Worm (Caenorhabditis elegans) whole organism, L4 larva: ENCODE results near the gene unc-130.

Experiments
- T20F7.1 ChIP-seq: fragments of 200-800 bp; sonication (Bioruptor generic); optimal IDR thresholded peaks from 2 replicates; lab custom pipeline; 2018; ENCODE audit warnings: mild to moderate bottlenecking, missing genetic modification characterization, missing compliant biosample characterization
- Y48G9A.11 ChIP-seq: fragments of 200-800 bp; sonication (Bioruptor generic); IDR thresholded peaks from 2 replicates; pipeline ENCODE4 v1.3.6; 2022; ENCODE audit warnings: missing genetic modification reagents, missing genetic modification characterization, missing compliant biosample characterization
- ZK546.5 ChIP-seq, 2 experiments: sonication (generic microtip); optimal IDR thresholded peaks; 2 replicates each; lab custom pipeline; 2017; ENCODE audit warnings: missing biosample characterization in 2 of 2, missing genetic modification characterization in 2 of 2
- aly-2 ChIP-seq: sonication (generic microtip); optimal IDR thresholded peaks from 2 replicates; lab custom pipeline; 2018; ENCODE audit warnings: missing biosample characterization, missing genetic modification characterization
- ceh-62 ChIP-seq: sonication (generic microtip); optimal IDR thresholded peaks from 2 replicates; lab custom pipeline; 2017; ENCODE audit warnings: missing biosample characterization, missing genetic modification characterization
- cey-2 ChIP-seq: sonication (generic microtip); optimal IDR thresholded peaks from 3 replicates; lab custom pipeline; 2017; ENCODE audit warnings: missing genetic modification characterization, mild to moderate bottlenecking, missing compliant biosample characterization, antibody characterized with exemption, borderline replicate concordance; ENCODE audit not compliant: insufficient read depth
- daf-8 ChIP-seq: fragments of 200-800 bp; sonication (Bioruptor generic); IDR thresholded peaks from 2 replicates; pipeline ENCODE4 v1.3.6; 2022; ENCODE audit warnings: missing genetic modification characterization, missing compliant biosample characterization
- dmd-6 ChIP-seq: fragments of 200-800 bp; sonication (Bioruptor generic); IDR thresholded peaks from 2 replicates; pipeline ENCODE4 v1.3.6; 2022; ENCODE audit warnings: missing genetic modification reagents, missing genetic modification characterization, missing compliant biosample characterization
- dmd-8 ChIP-seq: fragments of 200-800 bp; sonication (Bioruptor generic); IDR thresholded peaks from 2 replicates; pipeline ENCODE4 v1.3.6; 2022; ENCODE audit warnings: missing genetic modification characterization, missing compliant biosample characterization
- dpl-1 ChIP-seq: fragments of 150-350 bp; optimal IDR thresholded peaks from 2 replicates; lab custom pipeline; 2014; ENCODE audit warnings: missing biosample characterization, missing genetic modification reagents, missing genetic modification characterization
- fkh-10 ChIP-seq: fragments of 150-350 bp; optimal IDR thresholded peaks from 2 replicates; lab custom pipeline; 2014; ENCODE audit warnings: missing biosample characterization, missing genetic modification reagents, missing genetic modification characterization
- fos-1 ChIP-seq: fragments of 150-350 bp; optimal IDR thresholded peaks from 2 replicates; lab custom pipeline; 2014; ENCODE audit warnings: missing biosample characterization, missing genetic modification characterization
- lir-3 ChIP-seq: sonication (generic microtip); optimal IDR thresholded peaks from 2 replicates; lab custom pipeline; 2016; ENCODE audit warnings: mild to moderate bottlenecking, missing genetic modification characterization, missing compliant biosample characterization
- lsy-2 ChIP-seq, 2 experiments: fragments of 150-350 bp in 1 of 2; sonication (generic microtip) in 1 of 2; optimal IDR thresholded peaks; 2 replicates each; lab custom pipeline; 2014 to 2017; ENCODE audit warnings: missing biosample characterization in 2 of 2, missing genetic modification characterization in 2 of 2
- mdl-1 ChIP-seq, 2 experiments: fragments of 150-350 bp in 1 of 2; sonication (generic microtip) in 1 of 2; optimal IDR thresholded peaks; 2 replicates each; lab custom pipeline; 2014 to 2017; ENCODE audit warnings: missing biosample characterization in 2 of 2, missing genetic modification characterization in 2 of 2
- mdt-29 ChIP-seq: fragments of 200-800 bp; sonication (Bioruptor generic); IDR thresholded peaks from 2 replicates; pipeline ENCODE4 v1.3.6; 2022; ENCODE audit warnings: missing genetic modification reagents, missing genetic modification characterization, missing compliant biosample characterization
- mes-2 ChIP-seq: sonication (generic microtip); optimal IDR thresholded peaks from 2 replicates; lab custom pipeline; 2016; ENCODE audit warnings: missing genotype, mild to moderate bottlenecking, missing genetic modification characterization, missing compliant biosample characterization; ENCODE audit not compliant: poor library complexity, severe bottlenecking
- mxl-2 ChIP-seq: fragments of 200-800 bp; sonication (Bioruptor generic); conservative IDR thresholded peaks from 2 replicates; pipeline ENCODE4 v1.3.6; 2022; ENCODE audit warnings: missing genetic modification reagents, missing genetic modification characterization, missing compliant biosample characterization
- mxl-3 ChIP-seq: fragments of 200-800 bp; sonication (Bioruptor generic); optimal IDR thresholded peaks from 2 replicates; lab custom pipeline; 2018; ENCODE audit warnings: mild to moderate bottlenecking, missing genetic modification characterization, missing compliant biosample characterization
- nhr-111 ChIP-seq: fragments of 200-800 bp; sonication (Bioruptor generic); optimal IDR thresholded peaks from 2 replicates; lab custom pipeline; 2018; ENCODE audit warnings: mild to moderate bottlenecking, missing genetic modification characterization, missing compliant biosample characterization
- nhr-28 ChIP-seq: fragments of 150-350 bp; optimal IDR thresholded peaks from 2 replicates; lab custom pipeline; 2014; ENCODE audit warnings: missing biosample characterization, missing genetic modification characterization
- nhr-6 ChIP-seq: fragments of 150-350 bp; optimal IDR thresholded peaks from 2 replicates; lab custom pipeline; 2014; ENCODE audit warnings: missing biosample characterization, missing genetic modification characterization
- nhr-76 ChIP-seq: fragments of 150-350 bp; optimal IDR thresholded peaks from 2 replicates; lab custom pipeline; 2014; ENCODE audit warnings: missing biosample characterization, missing genetic modification characterization
- nhr-77 ChIP-seq: fragments of 150-350 bp; optimal IDR thresholded peaks from 2 replicates; lab custom pipeline; 2014; ENCODE audit warnings: missing biosample characterization, missing genetic modification characterization
- pqm-1 ChIP-seq: sonication (generic microtip); optimal IDR thresholded peaks from 2 replicates; lab custom pipeline; 2017; ENCODE audit warnings: missing biosample characterization, missing genetic modification characterization
- set-16 ChIP-seq: fragments of 200-800 bp; sonication (Bioruptor generic); IDR thresholded peaks from 2 replicates; pipeline ENCODE4 v1.3.6; 2022; ENCODE audit warnings: missing genetic modification reagents, missing genetic modification characterization, missing compliant biosample characterization
- skn-1 ChIP-seq: fragments of 150-350 bp; optimal IDR thresholded peaks from 2 replicates; lab custom pipeline; 2014; ENCODE audit warnings: missing biosample characterization, missing genetic modification characterization
- snpc-4 ChIP-seq: fragments of 150-350 bp; optimal IDR thresholded peaks from 2 replicates; lab custom pipeline; 2014; ENCODE audit warnings: missing biosample characterization, missing genetic modification characterization
- tra-1 ChIP-seq: fragments of 200-800 bp; sonication (Bioruptor generic); IDR thresholded peaks from 2 replicates; pipeline ENCODE4 v1.3.6; 2022; ENCODE audit warnings: missing genetic modification reagents, missing genetic modification characterization, missing compliant biosample characterization
- unc-130 ChIP-seq: sonication (generic microtip); optimal IDR thresholded peaks from 2 replicates; lab custom pipeline; 2016; ENCODE audit warnings: missing genetic modification reagents, missing genetic modification characterization, missing compliant biosample characterization
- vab-7 ChIP-seq: fragments of 200-800 bp; sonication (Bioruptor generic); IDR thresholded peaks from 2 replicates; pipeline ENCODE4 v1.3.6; 2022; ENCODE audit warnings: missing genetic modification reagents, missing genetic modification characterization, missing compliant biosample characterization
- zfp-2 ChIP-seq: sonication (generic microtip); optimal IDR thresholded peaks from 2 replicates; lab custom pipeline; 2016; ENCODE audit warnings: mild to moderate bottlenecking, missing genetic modification characterization, missing compliant biosample characterization
- zfp-3 ChIP-seq: fragments of 200-800 bp; sonication (Bioruptor generic); conservative IDR thresholded peaks from 2 replicates; pipeline ENCODE4 v1.3.6; 2022; ENCODE audit warnings: missing genetic modification reagents, missing genetic modification characterization, missing compliant biosample characterization
- ztf-7 ChIP-seq: fragments of 150-350 bp; optimal IDR thresholded peaks from 2 replicates; lab custom pipeline; 2014; ENCODE audit warnings: missing biosample characterization, missing genetic modification characterization

unc-130 gene

ce11 chrII:11261173-11261572 lies 20.6 kb upstream of the unc-130 start, which contains the start of gene T05B9.1:
TSS of gene T05B9.1 (minus strand) at chrII:11261192.
- TF ChIP-seq dmd-8 (GFP tag; lab: Robert Waterston, UW): no peak
- TF ChIP-seq mdt-29 (GFP tag; lab: Robert Waterston, UW): no peak
- no peak for TF ChIP-seq vab-7 (GFP tag; lab: Robert Waterston, UW)
- TF ChIP-seq pqm-1 (tag; lab: Kevin White, UChicago): no peak
- no peak for TF ChIP-seq cey-2 (tag; lab: Kevin White, UChicago)
- TF ChIP-seq nhr-111 (GFP tag; lab: Kevin White, UChicago): no peak
- no peak for TF ChIP-seq unc-130
- TF ChIP-seq mes-2 (tag; lab: Kevin White, UChicago): no peak
- TF ChIP-seq T20F7.1 (GFP tag; lab: Kevin White, UChicago): no peak
- TF ChIP-seq nhr-28 (tag; lab: Kevin White, UChicago): no peak
- no peak for TF ChIP-seq daf-8 (GFP tag; lab: Robert Waterston, UW)
- TF ChIP-seq nhr-6 (tag; lab: Kevin White, UChicago): no peak
- no peak for TF ChIP-seq ceh-62 (tag; lab: Kevin White, UChicago)
- TF ChIP-seq zfp-2 (tag; lab: Kevin White, UChicago): no peak

- TF ChIP-seq nhr-111 (GFP tag; lab: Kevin White, UChicago) (no peak), tra-1 (GFP tag; lab: Robert Waterston, UW) (no peak), fkh-10 (no peak), Y48G9A.11 (no peak), lir-3 (tag; lab: Kevin White, UChicago) (no peak), ztf-7 (tag; lab: Kevin White, UChicago) (no peak), mxl-3 (no peak)
- TF ChIP-seq, all 104 proteins: peak for 0
These were observed 12.9 kb upstream of the unc-130 start, which contains the start of gene cut-1 for ce11 chrII:11268822-11269221. TSS of gene cut-1 (plus strand) at chrII:11269122.

DNA sequence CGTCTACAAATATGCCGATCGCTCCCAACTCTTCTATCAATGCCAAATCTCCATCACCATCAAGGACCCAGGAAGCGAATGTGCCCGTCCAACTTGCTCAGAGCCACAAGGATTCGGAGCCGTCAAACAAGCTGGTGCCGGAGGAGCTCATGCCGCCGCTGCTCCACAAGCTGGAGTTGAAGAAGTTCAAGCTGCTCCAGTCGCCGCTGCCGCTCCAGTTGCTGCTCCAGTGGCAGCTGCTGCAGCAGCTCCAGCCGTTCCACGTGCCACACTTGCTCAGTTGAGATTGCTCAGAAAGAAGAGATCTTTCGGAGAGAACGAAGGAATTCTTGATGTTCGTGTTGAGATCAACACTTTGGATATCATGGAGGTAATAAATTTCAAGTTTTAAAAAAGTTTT lies 10.9 kb upstream of the unc-130 start:
- TF ChIP-seq nhr-6 (tag; lab: Kevin White, UChicago): no peak
- peak; percentile 91 for TF ChIP-seq set-16
- TF ChIP-seq, all 104 proteins: peak for 1

- no peak for TF ChIP-seq dpl-1 (GFP tag; lab: Kevin White, UChicago)
These were observed 6.9 kb upstream of the unc-130 start for ce11 chrII:11274876-11275275.

DNA sequence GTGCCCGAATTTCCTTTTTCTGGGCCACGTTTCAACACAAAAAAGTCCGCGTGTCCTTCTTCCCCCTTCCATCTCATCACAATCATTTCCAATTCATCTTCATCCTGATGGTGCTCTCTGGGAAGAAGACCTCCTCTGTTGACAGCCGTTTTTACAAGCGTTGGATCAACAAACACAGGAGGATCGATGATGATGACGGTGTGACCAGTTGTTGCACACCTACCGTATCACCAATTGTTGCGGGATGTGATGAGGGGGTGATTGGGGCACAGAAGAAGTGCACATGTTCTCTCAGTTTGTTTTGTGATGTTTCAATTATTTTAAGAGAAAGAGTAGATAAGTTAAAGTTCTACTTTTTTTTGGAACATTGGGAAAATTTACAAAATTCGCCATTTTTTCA lies 6.3 kb upstream of the unc-130 start:
- no peak for TF ChIP-seq fos-1
- TF ChIP-seq aly-2 (tag; lab: Kevin White, UChicago): no peak
- TF ChIP-seq ZK546.5 (tag; optimal IDR thresholded peaks at IDR 0.05; lab: Kevin White, UChicago): no peak
- no peak for TF ChIP-seq nhr-76 (tag; lab: Kevin White, UChicago)
- TF ChIP-seq nhr-28 (tag; lab: Kevin White, UChicago): no peak
- no peak for TF ChIP-seq mdl-1 (tag; optimal IDR thresholded peaks at IDR 0.05; lab: Kevin White, UChicago)
- no peak for TF ChIP-seq lsy-2 (tag; optimal IDR thresholded peaks at IDR 0.05; lab: Kevin White, UChicago)
- no peak for TF ChIP-seq Y48G9A.11
- no peak for TF ChIP-seq ceh-62 (tag; lab: Kevin White, UChicago)
- no peak for TF ChIP-seq dmd-6 (GFP tag; lab: Robert Waterston, UW)
- no peak for TF ChIP-seq mxl-2 (GFP tag; lab: Robert Waterston, UW)
- TF ChIP-seq nhr-77 (tag; lab: Kevin White, UChicago): no peak
- TF ChIP-seq skn-1 (tag; lab: Kevin White, UChicago): no peak
- no peak for TF ChIP-seq zfp-3 (GFP tag; lab: Robert Waterston, UW)
- TF ChIP-seq snpc-4: no peak
- TF ChIP-seq, all 104 proteins: peak for 0
